Fruit fly (Drosophila melanogaster) whole organism, embryonic: ENCODE data around the gene CG13457.

ENCODE experiments used
- Abd-B ChIP-seq: fragments of 200-800 bp; sonication (Bioruptor generic); optimal IDR thresholded peaks from 2 replicates; lab custom pipeline; 2018; ENCODE audit warnings: missing biosample characterization, mild to moderate bottlenecking, missing genetic modification characterization, moderate library complexity
- Blimp-1 ChIP-seq: fragments of 200-800 bp; sonication (Bioruptor generic); optimal IDR thresholded peaks from 3 replicates; lab custom pipeline; 2018; ENCODE audit warnings: missing biosample characterization, missing genetic modification characterization, mild to moderate bottlenecking, moderate library complexity, missing genetic modification reagents
- Bteb2 ChIP-seq: fragments of 200-800 bp; sonication (Bioruptor generic); optimal IDR thresholded peaks from 2 replicates; lab custom pipeline; 2016; ENCODE audit warnings: missing biosample characterization, missing genetic modification characterization
- CG10366 ChIP-seq: fragments of 200-800 bp; sonication (Bioruptor generic); IDR thresholded peaks from 2 replicates; pipeline ENCODE4 v1.3.6; 2022; ENCODE audit warnings: missing biosample characterization, missing genetic modification characterization
- CG10462 ChIP-seq: fragments of 200-800 bp; sonication (Bioruptor generic); optimal IDR thresholded peaks from 2 replicates; lab custom pipeline; 2016; ENCODE audit warnings: missing biosample characterization, missing genetic modification characterization
- CG11398 ChIP-seq: fragments of 200-800 bp; sonication (Bioruptor generic); optimal IDR thresholded peaks from 2 replicates; lab custom pipeline; 2016; ENCODE audit warnings: missing biosample characterization, missing genetic modification characterization
- CG12391 ChIP-seq: fragments of 200-800 bp; sonication (Bioruptor generic); optimal IDR thresholded peaks from 3 replicates; lab custom pipeline; 2018; ENCODE audit warnings: missing biosample characterization, mild to moderate bottlenecking, missing genetic modification characterization, moderate library complexity
- CG12942 ChIP-seq: fragments of 200-800 bp; sonication (Bioruptor generic); optimal IDR thresholded peaks from 3 replicates; lab custom pipeline; 2016; ENCODE audit warnings: missing biosample characterization, missing genetic modification characterization
- CG15479 ChIP-seq: fragments of 200-800 bp; sonication (Bioruptor generic); optimal IDR thresholded peaks from 3 replicates; lab custom pipeline; 2019; ENCODE audit warnings: missing biosample characterization, mild to moderate bottlenecking, missing genetic modification characterization, moderate library complexity
- CG16813 ChIP-seq: fragments of 200-800 bp; sonication (Bioruptor generic); IDR thresholded peaks from 3 replicates; pipeline ENCODE4 v1.3.6; 2022; ENCODE audit warnings: missing biosample characterization, missing genetic modification characterization; ENCODE audit not compliant: partially characterized antibody
- CG16863 ChIP-seq: fragments of 200-800 bp; sonication (Bioruptor generic); optimal IDR thresholded peaks from 3 replicates; lab custom pipeline; 2016; ENCODE audit warnings: missing biosample characterization, missing genetic modification characterization
- CG2678 ChIP-seq: fragments of 200-800 bp; sonication (Bioruptor generic); optimal IDR thresholded peaks from 3 replicates; lab custom pipeline; 2019; ENCODE audit warnings: missing biosample characterization, mild to moderate bottlenecking, missing genetic modification characterization, moderate library complexity
- CG32767 ChIP-seq: fragments of 200-800 bp; sonication (Bioruptor generic); IDR thresholded peaks from 2 replicates; pipeline ENCODE4 v1.3.6; 2022; ENCODE audit warnings: missing biosample characterization, missing genetic modification characterization
- CG33213 ChIP-seq: fragments of 200-800 bp; sonication (Bioruptor generic); optimal IDR thresholded peaks from 3 replicates; lab custom pipeline; 2016; ENCODE audit warnings: missing biosample characterization, missing genetic modification characterization
- CG4328 ChIP-seq: fragments of 200-800 bp; sonication (Bioruptor generic); optimal IDR thresholded peaks from 3 replicates; lab custom pipeline; 2017; ENCODE audit warnings: missing biosample characterization, missing genetic modification reagents, missing genetic modification characterization
- CG4360 ChIP-seq: fragments of 200-800 bp; sonication (Bioruptor generic); IDR thresholded peaks from 2 replicates; pipeline ENCODE4 v1.3.6; 2022; ENCODE audit warnings: missing biosample characterization, missing genetic modification characterization
- CG6254 ChIP-seq: fragments of 200-800 bp; sonication (Bioruptor generic); optimal IDR thresholded peaks from 3 replicates; lab custom pipeline; 2017; ENCODE audit warnings: mild to moderate bottlenecking, missing biosample characterization, missing genetic modification reagents, missing genetic modification characterization
- CG7271 ChIP-seq: fragments of 200-800 bp; sonication (Bioruptor generic); optimal IDR thresholded peaks from 2 replicates; lab custom pipeline; 2018; ENCODE audit warnings: missing biosample characterization, mild to moderate bottlenecking, missing genetic modification characterization, moderate library complexity
- CG7839 ChIP-seq: fragments of 200-800 bp; sonication (Bioruptor generic); optimal IDR thresholded peaks from 3 replicates; lab custom pipeline; 2018; ENCODE audit warnings: missing biosample characterization, mild to moderate bottlenecking, missing genetic modification characterization, moderate library complexity
- CG9215 ChIP-seq: fragments of 200-800 bp; sonication (Bioruptor generic); IDR thresholded peaks from 2 replicates; pipeline ENCODE4 v1.3.6; 2022; ENCODE audit warnings: missing biosample characterization, missing genetic modification characterization
- Camta ChIP-seq: fragments of 200-800 bp; sonication (Bioruptor generic); optimal IDR thresholded peaks from 2 replicates; lab custom pipeline; 2016; ENCODE audit warnings: missing biosample characterization, missing genetic modification characterization
- D19B ChIP-seq: fragments of 200-800 bp; sonication (Bioruptor generic); optimal IDR thresholded peaks from 2 replicates; lab custom pipeline; 2017; ENCODE audit warnings: missing biosample characterization, mild to moderate bottlenecking, missing genetic modification characterization
- Dbx ChIP-seq: fragments of 200-800 bp; sonication (Bioruptor generic); IDR thresholded peaks from 3 replicates; pipeline ENCODE4 v1.3.6; 2022; ENCODE audit warnings: missing biosample characterization, missing genetic modification characterization
- Dip3 ChIP-seq: fragments of 200-800 bp; sonication (Bioruptor generic); optimal IDR thresholded peaks from 3 replicates; lab custom pipeline; 2016; ENCODE audit warnings: missing biosample characterization, missing genetic modification characterization
- Drgx ChIP-seq: fragments of 200-800 bp; sonication (Bioruptor generic); IDR thresholded peaks from 2 replicates; pipeline ENCODE4 v1.3.6; 2022; ENCODE audit warnings: missing biosample characterization, missing genetic modification characterization
- Gug ChIP-seq: fragments of 200-800 bp; sonication (Bioruptor generic); IDR thresholded peaks from 4 replicates; pipeline ENCODE4 v1.3.6; 2022; ENCODE audit warnings: missing biosample characterization, missing genetic modification characterization
- HLH3B ChIP-seq: fragments of 200-800 bp; sonication (Bioruptor generic); IDR thresholded peaks from 2 replicates; pipeline ENCODE4 v1.3.6; 2022; ENCODE audit warnings: missing biosample characterization, missing genetic modification characterization
- HLHmδ ChIP-seq: fragments of 200-800 bp; sonication (Bioruptor generic); optimal IDR thresholded peaks from 2 replicates; lab custom pipeline; 2018; ENCODE audit warnings: missing biosample characterization, mild to moderate bottlenecking, missing genetic modification characterization, moderate library complexity
- HmgZ ChIP-seq: fragments of 200-800 bp; sonication (Bioruptor generic); optimal IDR thresholded peaks from 2 replicates; lab custom pipeline; 2018; ENCODE audit warnings: missing biosample characterization, mild to moderate bottlenecking, missing genetic modification characterization
- Med ChIP-seq: fragments of 200-800 bp; sonication (Bioruptor generic); peaks from one replicate; lab custom pipeline; 2016; ENCODE audit warnings: missing biosample characterization, missing genetic modification characterization, mild to moderate bottlenecking, inconsistent platforms, moderate library complexity
- Meics ChIP-seq: fragments of 200-800 bp; sonication (Bioruptor generic); optimal IDR thresholded peaks from 2 replicates; lab custom pipeline; 2017; ENCODE audit warnings: missing biosample characterization, mild to moderate bottlenecking, missing genetic modification characterization
- Mes4 ChIP-seq: fragments of 200-800 bp; sonication (Bioruptor generic); optimal IDR thresholded peaks from 2 replicates; lab custom pipeline; 2016; ENCODE audit warnings: missing biosample characterization, missing genetic modification characterization
- Oaz ChIP-seq: fragments of 200-800 bp; sonication (Bioruptor generic); IDR thresholded peaks from 2 replicates; pipeline ENCODE4 v1.3.6; 2022; ENCODE audit warnings: missing biosample characterization, missing genetic modification characterization
- Six4 ChIP-seq: fragments of 200-800 bp; sonication (Bioruptor generic); optimal IDR thresholded peaks from 2 replicates; lab custom pipeline; 2016; ENCODE audit warnings: missing biosample characterization, missing genetic modification characterization
- Ssrp ChIP-seq: fragments of 200-800 bp; sonication (Bioruptor generic); optimal IDR thresholded peaks from 2 replicates; lab custom pipeline; 2018; ENCODE audit warnings: missing biosample characterization, mild to moderate bottlenecking, missing genetic modification characterization, moderate library complexity
- Stat92E ChIP-seq, 3 experiments: fragments of >200 bp in 2 of 3; fragments of 200-800 bp in 1 of 3; sonication (Bioruptor generic) in 1 of 3; optimal IDR thresholded peaks; 2 replicates each; lab custom pipeline; 2017 to 2019; ENCODE audit warnings: missing biosample characterization in 3 of 3, missing genetic modification characterization in 3 of 3, mild to moderate bottlenecking in 1 of 3, moderate library complexity in 1 of 3
- bab2 ChIP-seq: fragments of 200-800 bp; sonication (Bioruptor generic); optimal IDR thresholded peaks from 2 replicates; lab custom pipeline; 2016; ENCODE audit warnings: missing biosample characterization, missing genetic modification characterization
- bsh ChIP-seq, 2 experiments: fragments of 200-800 bp; sonication (Bioruptor generic); optimal IDR thresholded peaks; 2 replicates each; lab custom pipeline; 2017 to 2018; ENCODE audit warnings: mild to moderate bottlenecking in 2 of 2, missing biosample characterization in 2 of 2, missing genetic modification characterization in 2 of 2, moderate library complexity in 1 of 2
- caup ChIP-seq: fragments of 200-800 bp; sonication (Bioruptor generic); optimal IDR thresholded peaks from 3 replicates; lab custom pipeline; 2017; ENCODE audit warnings: missing biosample characterization, mild to moderate bottlenecking, missing genetic modification characterization, moderate library complexity; ENCODE audit not compliant: severe bottlenecking
- cg ChIP-seq: fragments of 200-800 bp; sonication (Bioruptor generic); optimal IDR thresholded peaks from 3 replicates; lab custom pipeline; 2019; ENCODE audit warnings: missing biosample characterization, mild to moderate bottlenecking, missing genetic modification characterization, moderate library complexity
- ems ChIP-seq: fragments of 200-800 bp; sonication (Bioruptor generic); optimal IDR thresholded peaks from 3 replicates; lab custom pipeline; 2016; ENCODE audit warnings: missing biosample characterization, missing genetic modification characterization
- esg ChIP-seq: fragments of 200-800 bp; sonication (Bioruptor generic); conservative IDR thresholded peaks from 2 replicates; pipeline ENCODE4 v1.3.6; 2022; ENCODE audit warnings: missing biosample characterization, missing genetic modification characterization
- fd96Cb ChIP-seq: fragments of 200-800 bp; sonication (Bioruptor generic); optimal IDR thresholded peaks from 2 replicates; lab custom pipeline; 2018; ENCODE audit warnings: missing biosample characterization, mild to moderate bottlenecking, missing genetic modification characterization, moderate library complexity
- pfk ChIP-seq: fragments of 200-800 bp; sonication (Bioruptor generic); optimal IDR thresholded peaks from 2 replicates; lab custom pipeline; 2018; ENCODE audit warnings: missing biosample characterization, mild to moderate bottlenecking, missing genetic modification characterization, moderate library complexity
- repo ChIP-seq: fragments of 200-800 bp; sonication (Bioruptor generic); optimal IDR thresholded peaks from 2 replicates; lab custom pipeline; 2016; ENCODE audit warnings: missing biosample characterization, missing genetic modification characterization
- sc ChIP-seq, 3 experiments: fragments of >200 bp in 2 of 3; fragments of 200-800 bp in 1 of 3; sonication (Bioruptor generic) in 1 of 3; optimal IDR thresholded peaks; 2 replicates in 2 of 3; 3 replicates in 1 of 3; lab custom pipeline; 2017; ENCODE audit warnings: mild to moderate bottlenecking in 1 of 3, missing biosample characterization in 1 of 3, missing genetic modification characterization in 1 of 3, missing genetic modification reagents in 1 of 3
- scrt ChIP-seq: fragments of 200-800 bp; sonication (Bioruptor generic); optimal IDR thresholded peaks from 2 replicates; lab custom pipeline; 2018; ENCODE audit warnings: missing biosample characterization, mild to moderate bottlenecking, missing genetic modification characterization, moderate library complexity
- sim ChIP-seq: fragments of 200-800 bp; sonication (Bioruptor generic); IDR thresholded peaks from 2 replicates; pipeline ENCODE4 v1.3.6; 2022; ENCODE audit warnings: missing biosample characterization, missing genetic modification characterization
- sqz ChIP-seq: fragments of 200-800 bp; sonication (Bioruptor generic); optimal IDR thresholded peaks from 3 replicates; lab custom pipeline; 2018; ENCODE audit warnings: missing biosample characterization, mild to moderate bottlenecking, missing genetic modification characterization
- tin ChIP-seq: fragments of 200-800 bp; sonication (Bioruptor generic); optimal IDR thresholded peaks from 3 replicates; lab custom pipeline; 2016; ENCODE audit warnings: missing biosample characterization, missing genetic modification characterization
- tup ChIP-seq: fragments of 200-800 bp; sonication (Bioruptor generic); optimal IDR thresholded peaks from 2 replicates; lab custom pipeline; 2016; ENCODE audit warnings: missing biosample characterization, mild to moderate bottlenecking, missing genetic modification characterization, moderate library complexity

Gene CG13457

dm6 chr3L:15163414-15163813, 32.2 kb upstream of the CG13457 start, which contains the start of gene CG7011 (continued):
- TF ChIP-seq HLHmδ, result no peak
- no peak for TF ChIP-seq bsh (GFP tag; optimal IDR thresholded peaks at IDR 0.05; lab: Kevin White, UChicago)
- TF ChIP-seq CG4328 (GFP tag; lab: Kevin White, UChicago), result no peak
- TF ChIP-seq Meics (GFP tag; lab: Kevin White, UChicago), result no peak
- TF ChIP-seq tup (GFP tag; lab: Kevin White, UChicago), result no peak
- no peak for TF ChIP-seq esg (GFP tag; lab: Robert Waterston, UW)
- no peak for TF ChIP-seq CG9215
- TF ChIP-seq CG2678 (tag; lab: Kevin White, UChicago), result no peak
- TF ChIP-seq pfk (GFP tag; lab: Kevin White, UChicago), result no peak
- TF ChIP-seq Med (GFP tag; lab: Kevin White, UChicago), result peak; percentile 86
- TF ChIP-seq Dbx, result no peak
- no peak for TF ChIP-seq CG6254 (GFP tag; lab: Kevin White, UChicago)
- TF ChIP-seq cg (GFP tag; lab: Kevin White, UChicago), result no peak
- no peak for TF ChIP-seq scrt (GFP tag; lab: Kevin White, UChicago)
- TF ChIP-seq Oaz (GFP tag; lab: Robert Waterston, UW), result no peak
- TF ChIP-seq HLH3B, result no peak
- no peak for TF ChIP-seq sim (GFP tag; lab: Robert Waterston, UW)
- no peak for TF ChIP-seq Abd-B (GFP tag; lab: Kevin White, UChicago)
- TF ChIP-seq sqz (GFP tag; lab: Kevin White, UChicago), result no peak
- no peak for TF ChIP-seq caup
- no peak for TF ChIP-seq repo (GFP tag; lab: Kevin White, UChicago)
- no peak for TF ChIP-seq bab2 (GFP tag; lab: Kevin White, UChicago)
- no peak for TF ChIP-seq CG32767 (GFP tag; lab: Robert Waterston, UW)
- TF ChIP-seq Bteb2 (GFP tag; lab: Kevin White, UChicago), result no peak
- TF ChIP-seq tin (GFP tag; lab: Kevin White, UChicago), result no peak
- peak; percentile 30 for TF ChIP-seq HmgZ
- no peak for TF ChIP-seq CG7839 (tag; lab: Kevin White, UChicago)
- no peak for TF ChIP-seq Six4 (GFP tag; lab: Kevin White, UChicago)
- TF ChIP-seq CG12942 (GFP tag; lab: Kevin White, UChicago), result no peak
- peak; percentile 61; the same call in 2 of the 3 replicates for TF ChIP-seq CG16813 (GFP tag; lab: Robert Waterston, UW)
- no peak for TF ChIP-seq Ssrp
- TF ChIP-seq sc (optimal IDR thresholded peaks at IDR 0.05; lab: Kevin White, UChicago), result no peak
- TF ChIP-seq sc (GFP tag; optimal IDR thresholded peaks at IDR 0.05; lab: Kevin White, UChicago), result no peak
- no peak for TF ChIP-seq CG12391 (tag; lab: Kevin White, UChicago)
- TF ChIP-seq Mes4 (GFP tag; lab: Kevin White, UChicago), result no peak
- TF ChIP-seq CG10366 (GFP tag; lab: Robert Waterston, UW), result no peak
- TF ChIP-seq Blimp-1 (GFP tag; lab: Kevin White, UChicago), result no peak
- TF ChIP-seq ems (GFP tag; lab: Kevin White, UChicago), result no peak
- no peak for TF ChIP-seq Drgx (GFP tag; lab: Robert Waterston, UW)
- TF ChIP-seq CG11398 (GFP tag; lab: Kevin White, UChicago), result no peak
- no peak for TF ChIP-seq Gug (GFP tag; lab: Robert Waterston, UW)
- TF ChIP-seq fd96Cb (tag; lab: Kevin White, UChicago), result no peak
- no peak for TF ChIP-seq CG33213 (GFP tag; lab: Kevin White, UChicago)
- no peak for TF ChIP-seq CG10462 (GFP tag; lab: Kevin White, UChicago)
- no peak for TF ChIP-seq Stat92E (GFP tag; optimal IDR thresholded peaks at IDR 0.05; lab: Kevin White, UChicago)
- TF ChIP-seq CG16863, result no peak
- no peak for TF ChIP-seq D19B
- TF ChIP-seq CG15479 (GFP tag; lab: Kevin White, UChicago), result peak; percentile 55
- TF ChIP-seq CG7271 (tag; lab: Kevin White, UChicago), result no peak
- TF ChIP-seq Camta (GFP tag; lab: Kevin White, UChicago), result no peak
- TF ChIP-seq Dip3, result no peak
- TF ChIP-seq CG4360 (GFP tag; lab: Robert Waterston, UW), result no peak
